Fruit fly (Drosophila melanogaster): ENCODE data around the gene CG3285.
A peak's percentile ranks its signal among the peaks of the same experiment; 100 is the strongest.

DNA sequence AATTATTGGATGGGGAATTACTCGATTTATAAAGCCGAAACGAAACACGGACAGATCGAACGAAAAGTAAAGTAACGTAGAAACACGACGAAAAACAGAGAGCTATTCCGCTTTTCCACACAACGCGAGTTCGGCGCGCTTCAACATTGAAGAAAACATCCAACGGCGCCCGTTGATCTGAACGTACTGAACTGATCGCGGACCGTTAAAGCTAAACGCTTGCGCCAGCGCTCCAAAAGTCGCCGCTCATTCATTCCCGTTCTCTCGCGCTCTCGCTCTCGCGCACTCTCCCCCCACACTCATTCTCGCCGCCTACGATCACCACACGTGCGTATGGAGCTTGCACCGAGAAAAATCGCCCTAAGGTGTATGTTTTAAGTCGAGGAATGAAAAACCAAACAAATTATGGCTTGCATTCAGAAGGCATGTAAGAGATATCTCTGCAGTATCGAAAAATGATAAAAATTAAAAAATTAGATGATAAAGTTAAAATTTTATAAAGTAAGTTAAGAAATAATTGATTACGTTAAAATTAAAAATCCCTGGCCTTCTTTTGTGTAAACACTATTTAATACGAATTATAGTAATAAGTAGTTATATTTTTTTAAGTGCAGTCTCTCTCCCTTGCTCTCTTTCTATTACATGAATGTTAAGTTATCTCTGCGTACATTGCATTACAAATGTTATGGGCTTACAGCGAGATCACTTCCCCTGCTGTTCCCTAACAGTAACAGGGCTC lies 24.1 kb downstream of the CG3285 start, which contains the start of gene E23:
- TF ChIP-seq insv (GFP tag; optimal IDR thresholded peaks at IDR 0.05) = peak; percentile 42 to 81
- TF ChIP-seq CG2202 (tag; optimal IDR thresholded peaks at IDR 0.05) = peak; percentile 99
- TF ChIP-seq caup (GFP tag; optimal IDR thresholded peaks at IDR 0.05; ENCODE audit: severe bottlenecking) = peak; percentile 98
- peak; percentile 70; the same call in 1 of the 3 replicates for TF ChIP-seq mld (GFP tag; IDR thresholded peaks at IDR 0.05; ENCODE audit: partially characterized antibody)
- peak; percentile 97 for TF ChIP-seq CG6254 (GFP tag; optimal IDR thresholded peaks at IDR 0.05)
- TF ChIP-seq Mrtf (GFP tag; IDR thresholded peaks at IDR 0.05) = peak; percentile 96
- peak; percentile 97 for TF ChIP-seq trem (tag; optimal IDR thresholded peaks at IDR 0.05)
- peak; percentile 43; the same call in 3 of the 4 replicates for TF ChIP-seq Dll (GFP tag; IDR thresholded peaks at IDR 0.05; ENCODE audit: partially characterized antibody)
- TF ChIP-seq lov (optimal IDR thresholded peaks at IDR 0.05) = no peak
- peak; percentile 94 for TF ChIP-seq lov (GFP tag; IDR thresholded peaks at IDR 0.05)
- peak; percentile 96 for TF ChIP-seq CG4730 (GFP tag; IDR thresholded peaks at IDR 0.05)
- peak; percentile 93 for TF ChIP-seq dimm (GFP tag; IDR thresholded peaks at IDR 0.05)

Data from whole organism, embryonic.